Fruit fly (Drosophila melanogaster): ENCODE measurements around the gene plh.

Gene plh

DNA sequence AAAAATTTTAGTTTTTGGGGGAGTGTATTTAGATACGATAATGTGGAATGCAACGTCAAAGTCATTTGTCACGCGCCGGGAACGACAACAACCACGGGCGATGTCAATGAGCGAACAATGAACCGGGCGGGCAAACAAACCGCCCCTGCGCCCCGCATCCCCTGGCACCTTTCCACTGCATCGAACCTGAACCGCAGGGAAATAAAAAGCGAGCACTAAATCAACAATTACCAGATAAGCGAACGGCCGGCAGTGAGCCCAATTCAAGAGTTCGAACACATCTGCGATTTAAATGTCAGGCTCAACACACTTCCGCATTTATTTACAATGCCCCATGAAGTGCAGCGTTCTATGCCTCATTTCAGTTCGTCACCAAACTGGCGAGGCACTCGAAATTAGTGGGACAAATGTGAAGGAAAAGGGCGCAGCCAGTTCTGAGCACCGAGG lies 14.3 kb downstream of the plh start (continued):
- TF ChIP-seq CG18476 (GFP tag; optimal IDR thresholded peaks at IDR 0.05) (no peak), lmd (GFP tag; IDR thresholded peaks at IDR 0.05) (no peak), salm (tag; optimal IDR thresholded peaks at IDR 0.05) (peak; percentile 5), CG8359 (GFP tag; optimal IDR thresholded peaks at IDR 0.05; ENCODE audit: borderline replicate concordance) (peak; percentile 44), dm (GFP tag; optimal IDR thresholded peaks at IDR 0.05) (no peak), Chrac-16 (GFP tag; optimal IDR thresholded peaks at IDR 0.05) (no peak), p53 (GFP tag; optimal IDR thresholded peaks at IDR 0.05) (no peak), CG10654 (GFP tag; optimal IDR thresholded peaks at IDR 0.05) (no peak), Hr39 (optimal IDR thresholded peaks at IDR 0.05) (no peak), Dp (GFP tag; optimal IDR thresholded peaks at IDR 0.05) (no peak), Lhr (GFP tag; optimal IDR thresholded peaks at IDR 0.05) (no peak), nom (GFP tag; optimal IDR thresholded peaks at IDR 0.05) (no peak), ftz-f1 (GFP tag; optimal IDR thresholded peaks at IDR 0.05) (no peak), lola (GFP tag; optimal IDR thresholded peaks at IDR 0.05) (no peak), hkb (optimal IDR thresholded peaks at IDR 0.05) (no peak), hkb (GFP tag; IDR thresholded peaks at IDR 0.05) (0 out of 2 replicates have a peak, but pooled peaks have one; percentile 12), CG10147 (GFP tag; optimal IDR thresholded peaks at IDR 0.05) (no peak), CG7745 (tag; optimal IDR thresholded peaks at IDR 0.05) (peak; percentile 44), chm (GFP tag; IDR thresholded peaks at IDR 0.05) (peak; percentile 80), CG8924 (tag; optimal IDR thresholded peaks at IDR 0.05) (no peak), CG15514 (GFP tag; optimal IDR thresholded peaks at IDR 0.05) (no peak), usp (GFP tag; optimal IDR thresholded peaks at IDR 0.05) (no peak), CG2712 (tag; optimal IDR thresholded peaks at IDR 0.05) (no peak), dpn (GFP tag; optimal IDR thresholded peaks at IDR 0.05) (no peak), HmgD (GFP tag; optimal IDR thresholded peaks at IDR 0.05) (no peak), ase (GFP tag; IDR thresholded peaks at IDR 0.05) (no peak), lab (GFP tag; optimal IDR thresholded peaks at IDR 0.05) (no peak), Vsx1 (GFP tag; optimal IDR thresholded peaks at IDR 0.05) (no peak), CG3407 (GFP tag; optimal IDR thresholded peaks at IDR 0.05) (no peak), Oaz (GFP tag; IDR thresholded peaks at IDR 0.05) (no peak), CG9817 (tag; optimal IDR thresholded peaks at IDR 0.05) (no peak), Ptx1 (GFP tag; IDR thresholded peaks at IDR 0.05) (no peak), CG18764 (GFP tag; optimal IDR thresholded peaks at IDR 0.05) (no peak), ken (GFP tag; IDR thresholded peaks at IDR 0.05) (0 out of 3 replicates have a peak, but pooled peaks have one; percentile 58), tap (tag; optimal IDR thresholded peaks at IDR 0.05) (peak; percentile 7), CG16815 (GFP tag; optimal IDR thresholded peaks at IDR 0.05) (no peak), NC2β (GFP tag; optimal IDR thresholded peaks at IDR 0.05) (no peak), otp (GFP tag; IDR thresholded peaks at IDR 0.05) (peak; percentile 49; the same call in 1 of the 3 replicates), Hmx (GFP tag; optimal IDR thresholded peaks at IDR 0.05) (no peak), Atf6 (GFP tag; IDR thresholded peaks at IDR 0.05) (no peak), dysf (GFP tag; IDR thresholded peaks at IDR 0.05) (no peak), Dip3 (GFP tag; optimal IDR thresholded peaks at IDR 0.05) (no peak), CG12659 (GFP tag; optimal IDR thresholded peaks at IDR 0.05) (no peak), Gug (GFP tag; IDR thresholded peaks at IDR 0.05) (no peak), CG7839 (tag; optimal IDR thresholded peaks at IDR 0.05) (no peak), Poxn (GFP tag; IDR thresholded peaks at IDR 0.05) (no peak), Hr78 (GFP tag; optimal IDR thresholded peaks at IDR 0.05) (peak in 1 of 2 experiments; percentile 88), CG7987 (GFP tag; optimal IDR thresholded peaks at IDR 0.05) (peak; percentile 30), zfh2 (GFP tag; optimal IDR thresholded peaks at IDR 0.05) (no peak), CG9437 (GFP tag; optimal IDR thresholded peaks at IDR 0.05) (no peak), CG1832 (GFP tag; optimal IDR thresholded peaks at IDR 0.05) (no peak), Meics (GFP tag; optimal IDR thresholded peaks at IDR 0.05) (no peak)
